Fruit fly (Drosophila melanogaster) Kc167 (cell line): ENCODE data around the gene CG1116.

Experiments used
- Myc ChIP-seq: fragments of >200 bp; optimal IDR thresholded peaks from 2 replicates; lab custom pipeline; 2017; ENCODE audit warnings: missing external identifiers
- insv ChIP-seq: fragments of >200 bp; optimal IDR thresholded peaks from 3 replicates; lab custom pipeline; 2018; ENCODE audit warnings: missing external identifiers
- psq ChIP-seq: fragments of >200 bp; optimal IDR thresholded peaks from 2 replicates; lab custom pipeline; 2017; ENCODE audit warnings: missing external identifiers

- TF ChIP-seq Myc (lab: Kevin White, UChicago) = no peak
- TF ChIP-seq insv (lab: Kevin White, UChicago) = no peak
- TF ChIP-seq psq (lab: Kevin White, UChicago) = no peak
Measured at dm6 chr3R:5171972-5172371, 47.5 kb upstream of the CG1116 start.
